Worm (Caenorhabditis elegans): ENCODE results near the gene F53B7.4.

- no peak for TF ChIP-seq unc-39 (tag; optimal IDR thresholded peaks at IDR 0.05)
- TF ChIP-seq blmp-1 (tag; optimal IDR thresholded peaks at IDR 0.05; ENCODE audit: insufficient read depth) = no peak
- no peak for TF ChIP-seq ama-1 (optimal IDR thresholded peaks at IDR 0.05)
- TF ChIP-seq nhr-237 (tag; optimal IDR thresholded peaks at IDR 0.05) = no peak
- TF ChIP-seq nhr-11 (tag; optimal IDR thresholded peaks at IDR 0.05) = no peak
- TF ChIP-seq dmd-4 (tag; optimal IDR thresholded peaks at IDR 0.05) = no peak
- TF ChIP-seq egl-27 (tag; optimal IDR thresholded peaks at IDR 0.05) = no peak
- TF ChIP-seq lsy-2 (tag; optimal IDR thresholded peaks at IDR 0.05) = no peak
- TF ChIP-seq elt-3 (tag; optimal IDR thresholded peaks at IDR 0.05) = no peak
- no peak for TF ChIP-seq mab-5 (tag; optimal IDR thresholded peaks at IDR 0.05)
- no peak for TF ChIP-seq sem-4 (tag; optimal IDR thresholded peaks at IDR 0.05)
- no peak for TF ChIP-seq skn-1 (tag; optimal IDR thresholded peaks at IDR 0.05)
- no peak for TF ChIP-seq nhr-77 (tag; optimal IDR thresholded peaks at IDR 0.05)
Measured at ce11 chrV:10955681-10956476, 46.5 kb downstream of the F53B7.4 start, which contains the start of gene F17C11.13.

All from whole organism, L2 larva.